Fruit fly (Drosophila melanogaster) whole organism, prepupa: Measurements from ENCODE around the gene MtnE.

Source experiments
- Blimp-1 ChIP-seq: fragments of 200-800 bp; sonication (Bioruptor generic); optimal IDR thresholded peaks from 3 replicates; lab custom pipeline; 2017; ENCODE audit warnings: missing biosample characterization, missing genetic modification characterization, mild to moderate bottlenecking, moderate library complexity, missing genetic modification reagents
- CG11762 ChIP-seq: fragments of 200-800 bp; sonication (Bioruptor generic); optimal IDR thresholded peaks from 3 replicates; lab custom pipeline; 2016; ENCODE audit warnings: missing biosample characterization, missing genetic modification characterization; ENCODE audit not compliant: insufficient read depth
- CG15336 ChIP-seq: fragments of 200-800 bp; sonication (Bioruptor generic); IDR thresholded peaks from 2 replicates; pipeline ENCODE4 v1.3.6; 2022; ENCODE audit warnings: missing biosample characterization, missing genetic modification characterization
- CG1621 ChIP-seq: fragments of 200-800 bp; sonication (Bioruptor generic); optimal IDR thresholded peaks from 3 replicates; lab custom pipeline; 2018; ENCODE audit warnings: missing biosample characterization, mild to moderate bottlenecking, missing genetic modification characterization
- CG16779 ChIP-seq: fragments of 200-800 bp; sonication (Bioruptor generic); optimal IDR thresholded peaks from 3 replicates; lab custom pipeline; 2017; ENCODE audit warnings: missing biosample characterization, mild to moderate bottlenecking, missing genetic modification characterization
- CG31627 ChIP-seq: fragments of 200-800 bp; sonication (Bioruptor generic); optimal IDR thresholded peaks from 3 replicates; lab custom pipeline; 2016; ENCODE audit warnings: missing biosample characterization, missing genetic modification characterization
- CG34406 ChIP-seq: fragments of 200-800 bp; sonication (Bioruptor generic); optimal IDR thresholded peaks from 3 replicates; lab custom pipeline; 2016; ENCODE audit warnings: missing biosample characterization, missing genetic modification characterization
- CG6163 ChIP-seq: fragments of 200-800 bp; sonication (Bioruptor generic); IDR thresholded peaks from 3 replicates; pipeline ENCODE4 v1.3.6; 2022; ENCODE audit warnings: missing biosample characterization, missing genetic modification characterization
- CG6276 ChIP-seq: fragments of 200-800 bp; sonication (Bioruptor generic); optimal IDR thresholded peaks from 2 replicates; lab custom pipeline; 2017; ENCODE audit warnings: missing biosample characterization, mild to moderate bottlenecking, missing genetic modification characterization
- CG6854 ChIP-seq: fragments of 200-800 bp; sonication (Bioruptor generic); optimal IDR thresholded peaks from 2 replicates; lab custom pipeline; 2017; ENCODE audit warnings: missing biosample characterization, mild to moderate bottlenecking, missing genetic modification characterization
- CG8119 ChIP-seq: fragments of 200-800 bp; sonication (Bioruptor generic); IDR thresholded peaks from 3 replicates; pipeline ENCODE4 v1.3.6; 2022; ENCODE audit warnings: missing biosample characterization, missing genetic modification characterization
- CG8319 ChIP-seq: fragments of 200-800 bp; sonication (Bioruptor generic); optimal IDR thresholded peaks from 3 replicates; lab custom pipeline; 2016; ENCODE audit warnings: missing biosample characterization, missing genetic modification characterization
- CG8632 ChIP-seq: fragments of 200-800 bp; sonication (Bioruptor generic); optimal IDR thresholded peaks from 3 replicates; lab custom pipeline; 2016; ENCODE audit warnings: missing biosample characterization, missing genetic modification characterization
- Eip75B ChIP-seq: fragments of 200-800 bp; sonication (Bioruptor generic); optimal IDR thresholded peaks from 3 replicates; lab custom pipeline; 2016; ENCODE audit warnings: missing biosample characterization, missing genetic modification characterization
- Eip78C ChIP-seq: fragments of 200-800 bp; sonication (Bioruptor generic); peaks from one replicate; lab custom pipeline; 2016; ENCODE audit warnings: missing biosample characterization, missing genetic modification characterization
- Eip93F ChIP-seq: fragments of 200-800 bp; sonication (Bioruptor generic); optimal IDR thresholded peaks from 2 replicates; lab custom pipeline; 2016; ENCODE audit warnings: missing biosample characterization, mild to moderate bottlenecking, missing genetic modification characterization
- Ets96B ChIP-seq: fragments of 200-800 bp; optimal IDR thresholded peaks from 2 replicates; lab custom pipeline; 2019; ENCODE audit warnings: missing biosample characterization, mild to moderate bottlenecking, missing genetic modification characterization, moderate library complexity
- Hr38 ChIP-seq: sonication (Bioruptor generic); optimal IDR thresholded peaks from 2 replicates; lab custom pipeline; 2016; ENCODE audit warnings: missing biosample characterization, missing genetic modification characterization
- Met ChIP-seq: fragments of 200-800 bp; sonication (Bioruptor generic); optimal IDR thresholded peaks from 3 replicates; lab custom pipeline; 2016; ENCODE audit warnings: missing biosample characterization, missing genetic modification characterization
- OdsH ChIP-seq: fragments of 200-800 bp; sonication (Bioruptor generic); optimal IDR thresholded peaks from 3 replicates; lab custom pipeline; 2016; ENCODE audit warnings: missing biosample characterization, missing genetic modification characterization
- Sox102F ChIP-seq: fragments of 200-800 bp; sonication (Bioruptor generic); optimal IDR thresholded peaks from 2 replicates; lab custom pipeline; 2016; ENCODE audit warnings: missing biosample characterization, mild to moderate bottlenecking, missing genetic modification characterization
- Sox15 ChIP-seq: fragments of 200-800 bp; sonication (Bioruptor generic); optimal IDR thresholded peaks from 3 replicates; lab custom pipeline; 2016; ENCODE audit warnings: missing biosample characterization, missing genetic modification characterization
- cyc ChIP-seq: fragments of 200-800 bp; sonication (Bioruptor generic); optimal IDR thresholded peaks from 3 replicates; lab custom pipeline; 2016; ENCODE audit warnings: missing biosample characterization, missing genetic modification characterization
- dac ChIP-seq: fragments of 200-800 bp; sonication (Bioruptor generic); optimal IDR thresholded peaks from 2 replicates; lab custom pipeline; 2017; ENCODE audit warnings: missing biosample characterization, mild to moderate bottlenecking, missing genetic modification characterization
- eg ChIP-seq: fragments of 200-800 bp; sonication (Bioruptor generic); IDR thresholded peaks from 3 replicates; pipeline ENCODE4 v1.3.6; 2022; ENCODE audit warnings: missing biosample characterization, missing genetic modification characterization
- esn ChIP-seq: fragments of 200-800 bp; sonication (Bioruptor generic); optimal IDR thresholded peaks from 2 replicates; lab custom pipeline; 2016; ENCODE audit warnings: missing biosample characterization, mild to moderate bottlenecking, missing genetic modification characterization, moderate library complexity
- fd59A ChIP-seq: fragments of 200-800 bp; sonication (Bioruptor generic); optimal IDR thresholded peaks from 2 replicates; lab custom pipeline; 2017; ENCODE audit warnings: missing biosample characterization, mild to moderate bottlenecking, missing genetic modification characterization, missing genetic modification reagents
- fd85E ChIP-seq: fragments of 200-800 bp; sonication (Bioruptor generic); optimal IDR thresholded peaks from 3 replicates; lab custom pipeline; 2016; ENCODE audit warnings: missing biosample characterization, missing genetic modification characterization
- fkh ChIP-seq: fragments of 200-800 bp; sonication (Bioruptor generic); optimal IDR thresholded peaks from 3 replicates; lab custom pipeline; 2017; ENCODE audit warnings: missing biosample characterization, mild to moderate bottlenecking, missing genetic modification characterization, moderate library complexity
- lz ChIP-seq: fragments of 200-800 bp; sonication (Bioruptor generic); optimal IDR thresholded peaks from 3 replicates; lab custom pipeline; 2016; ENCODE audit warnings: missing biosample characterization, missing genetic modification characterization
- ss ChIP-seq, 2 experiments: fragments of 200-800 bp; sonication (Bioruptor generic); optimal IDR thresholded peaks; 2 replicates in 1 of 2; 3 replicates in 1 of 2; lab custom pipeline; 2017 to 2018; ENCODE audit warnings: mild to moderate bottlenecking in 2 of 2, missing biosample characterization in 2 of 2, missing genetic modification characterization in 2 of 2, moderate library complexity in 1 of 2
- svp ChIP-seq: fragments of 200-800 bp; sonication (Bioruptor generic); peaks from one replicate; lab custom pipeline; 2016; ENCODE audit warnings: missing biosample characterization, missing genetic modification characterization
- vri ChIP-seq: fragments of 200-800 bp; sonication (Bioruptor generic); optimal IDR thresholded peaks from 3 replicates; lab custom pipeline; 2016; ENCODE audit warnings: missing biosample characterization, mild to moderate bottlenecking, missing genetic modification characterization

The MtnE gene

DNA sequence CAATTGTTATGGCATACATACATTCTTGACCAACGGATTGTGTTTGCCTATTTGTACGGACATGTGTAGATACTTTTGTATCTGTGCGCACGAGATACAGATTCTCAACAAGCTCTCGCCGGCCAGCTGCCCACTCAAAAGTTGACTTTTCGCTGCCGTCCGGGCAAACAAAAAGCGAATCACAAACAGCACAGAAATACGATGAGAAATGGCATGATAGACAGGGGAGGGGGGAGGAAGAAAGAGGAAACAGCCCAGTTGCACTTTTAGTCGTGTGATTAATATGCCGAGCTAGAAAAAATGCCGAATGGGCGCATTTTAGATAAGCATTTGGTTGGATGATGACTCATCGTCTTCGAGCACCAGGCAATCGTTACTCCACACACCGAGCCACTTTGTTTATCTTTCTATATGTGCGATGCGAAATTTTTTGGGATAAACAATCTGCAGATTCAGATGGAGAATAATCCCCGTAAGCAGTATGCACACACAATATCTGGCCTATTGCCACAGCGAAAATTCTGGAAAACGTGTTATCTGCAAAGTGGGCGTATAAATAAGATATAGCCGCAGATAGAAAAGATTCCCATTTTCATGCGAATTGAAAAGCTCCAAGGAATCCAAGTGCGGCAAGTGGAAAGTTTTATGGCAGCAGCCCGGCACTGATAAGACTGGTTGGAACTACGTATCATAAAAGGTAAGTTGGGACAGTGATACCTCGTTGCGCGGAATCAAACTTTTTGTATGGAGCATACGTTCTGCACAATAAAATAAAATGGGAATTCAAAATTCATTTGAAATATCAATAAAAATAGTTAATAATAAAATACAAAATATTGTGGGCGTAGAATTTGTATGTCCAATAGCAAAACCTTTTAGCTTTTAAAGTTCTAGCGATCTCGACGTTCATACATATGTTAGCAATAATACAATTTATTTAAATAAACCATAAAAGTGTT lies 12.4 kb upstream of the MtnE start (continued):
- TF ChIP-seq Eip78C (GFP tag; lab: Kevin White, UChicago) (peak; percentile 70), fkh (GFP tag; lab: Kevin White, UChicago) (peak; percentile 18), CG34406 (GFP tag; lab: Kevin White, UChicago) (no peak), Ets96B (no peak), CG8632 (GFP tag; lab: Kevin White, UChicago) (no peak), CG8319 (GFP tag; lab: Kevin White, UChicago) (no peak), Eip75B (GFP tag; lab: Kevin White, UChicago) (no peak), CG16779 (tag; lab: Kevin White, UChicago) (no peak)

DNA sequence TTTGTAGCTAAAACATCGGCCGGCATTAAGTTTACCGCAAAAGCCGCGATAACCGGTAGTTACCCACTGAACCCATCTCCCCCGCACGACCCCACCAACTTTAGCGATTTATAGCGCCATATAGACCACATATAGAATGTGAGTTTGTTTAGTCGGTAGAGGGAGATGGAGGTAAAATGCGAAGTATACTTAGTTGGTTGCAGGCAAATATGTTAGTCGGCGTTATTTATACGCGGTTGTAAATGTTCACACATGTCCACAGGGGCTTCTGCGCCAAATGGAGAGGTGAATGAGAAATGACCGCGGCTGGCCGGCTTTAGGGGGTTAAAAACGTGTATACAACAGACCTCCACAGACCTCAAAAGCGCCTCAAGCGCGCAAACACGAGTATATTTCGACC lies 11.2 kb upstream of the MtnE start:
- TF ChIP-seq CG8119 (GFP tag; lab: Robert Waterston, UW): no peak
- TF ChIP-seq OdsH: no peak
- TF ChIP-seq fkh (GFP tag; lab: Kevin White, UChicago): peak; percentile 54
- peak; percentile 62 for TF ChIP-seq svp (GFP tag; lab: Kevin White, UChicago)
- TF ChIP-seq CG6163: peak; percentile 31; the same call in 1 of the 3 replicates
- TF ChIP-seq eg (GFP tag; lab: Robert Waterston, UW): peak; percentile 45; the same call in 1 of the 3 replicates
- TF ChIP-seq dac (GFP tag; lab: Kevin White, UChicago): no peak
- TF ChIP-seq Sox102F (GFP tag; lab: Kevin White, UChicago): no peak
- TF ChIP-seq CG15336: no peak
- TF ChIP-seq CG31627 (GFP tag; lab: Kevin White, UChicago): no peak

dm6 chr3R:20544952-20545351 lies 10.4 kb upstream of the MtnE start:
- TF ChIP-seq OdsH (peak; percentile 17), CG11762 (no peak)

dm6 chr3R:20543719-20544118 lies 9.2 kb upstream of the MtnE start:
- TF ChIP-seq fkh (GFP tag; lab: Kevin White, UChicago) (peak; percentile 15), cyc (GFP tag; lab: Kevin White, UChicago) (no peak), svp (GFP tag; lab: Kevin White, UChicago) (peak; percentile 99)

dm6 chr3R:20543220-20543619 lies 8.7 kb upstream of the MtnE start:
- TF ChIP-seq Eip93F (GFP tag; lab: Kevin White, UChicago) (no peak), Met (GFP tag; lab: Kevin White, UChicago) (no peak), Sox15 (GFP tag; lab: Kevin White, UChicago) (no peak), lz (GFP tag; lab: Kevin White, UChicago) (no peak), Eip78C (GFP tag; lab: Kevin White, UChicago) (peak; percentile 23), Hr38 (GFP tag; lab: Kevin White, UChicago) (no peak)

DNA sequence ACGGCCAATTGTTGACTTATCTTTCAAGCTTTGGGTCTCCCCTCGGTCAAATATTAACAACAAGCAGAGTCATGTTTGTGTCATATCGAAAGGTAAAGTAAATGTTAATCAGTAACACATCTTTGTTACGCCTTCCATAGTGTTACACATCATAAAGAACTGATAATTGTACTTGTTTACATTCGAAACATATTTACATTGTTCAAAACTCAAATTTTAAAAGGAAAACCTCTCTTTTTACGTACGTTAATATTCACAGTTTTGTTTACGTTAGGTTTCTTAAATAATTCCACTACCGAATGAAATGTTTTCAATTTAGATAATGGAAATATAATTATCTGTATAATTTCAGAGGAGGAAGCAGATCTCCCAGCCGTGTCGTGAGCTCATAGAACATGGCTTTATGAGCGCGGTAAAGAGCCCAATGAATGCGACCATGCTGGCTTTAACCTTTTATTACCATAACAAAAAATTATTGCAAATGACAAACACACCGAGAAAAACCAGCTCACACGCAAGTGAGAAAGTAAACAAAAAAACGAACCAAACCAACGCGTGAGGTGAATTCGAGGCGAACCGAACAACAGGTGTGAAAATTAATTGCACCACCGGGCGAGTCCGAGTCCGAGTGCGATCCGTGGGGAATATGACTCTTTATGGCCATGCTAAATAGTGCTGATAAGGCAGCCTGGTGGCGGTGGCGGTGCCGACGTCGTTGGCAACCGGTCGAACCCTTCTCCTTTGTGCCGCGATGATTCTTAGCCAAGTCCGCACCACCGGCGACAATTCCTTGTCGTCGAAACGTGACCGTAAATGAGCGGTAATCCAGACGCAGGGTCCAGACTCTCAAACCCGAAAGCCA lies 8.0 kb upstream of the MtnE start:
- TF ChIP-seq CG6276 (GFP tag; lab: Kevin White, UChicago): no peak
- peak; percentile 76 for TF ChIP-seq fkh (GFP tag; lab: Kevin White, UChicago)
- no peak for TF ChIP-seq CG6854
- peak; percentile 70 for TF ChIP-seq Eip78C (GFP tag; lab: Kevin White, UChicago)
- peak; percentile 32 for TF ChIP-seq CG1621 (tag; lab: Kevin White, UChicago)
- no peak for TF ChIP-seq Blimp-1 (GFP tag; lab: Kevin White, UChicago)
- TF ChIP-seq CG15336: 0 out of 2 replicates have a peak, but pooled peaks have one; percentile 19
- TF ChIP-seq CG6163: 0 out of 3 replicates have a peak, but pooled peaks have one; percentile 8
- no peak for TF ChIP-seq OdsH
- TF ChIP-seq fd85E (GFP tag; lab: Kevin White, UChicago): no peak
- TF ChIP-seq esn (GFP tag; lab: Kevin White, UChicago): peak; percentile 12
- no peak for TF ChIP-seq vri
- peak; percentile 41 for TF ChIP-seq svp (GFP tag; lab: Kevin White, UChicago)
- no peak for TF ChIP-seq CG34406 (GFP tag; lab: Kevin White, UChicago)
- TF ChIP-seq ss (GFP tag; optimal IDR thresholded peaks at IDR 0.05; lab: Kevin White, UChicago): no peak
- no peak for TF ChIP-seq fd59A (GFP tag; lab: Kevin White, UChicago)
